Fruit fly (Drosophila melanogaster): ENCODE results near the gene CG14659.

dm6 chr3R:4846194-4846593 is 15.1 kb upstream of the CG14659 start:
- TF ChIP-seq fru (GFP tag; optimal IDR thresholded peaks at IDR 0.05) (no peak), Abd-B (GFP tag; optimal IDR thresholded peaks at IDR 0.05) (no peak), Hr78 (GFP tag; optimal IDR thresholded peaks at IDR 0.05) (no peak), pan (optimal IDR thresholded peaks at IDR 0.05) (no peak), Sp1 (GFP tag; optimal IDR thresholded peaks at IDR 0.05) (no peak), h (GFP tag; optimal IDR thresholded peaks at IDR 0.05) (no peak), OdsH (GFP tag; optimal IDR thresholded peaks at IDR 0.05) (no peak), psq (GFP tag; optimal IDR thresholded peaks at IDR 0.05) (no peak), br (GFP tag; optimal IDR thresholded peaks at IDR 0.05) (no peak), Mio (GFP tag; optimal IDR thresholded peaks at IDR 0.05) (no peak), Myc (optimal IDR thresholded peaks at IDR 0.05) (no peak), sv (GFP tag; optimal IDR thresholded peaks at IDR 0.05) (no peak)

Measured in whole organism, wandering third instar larva.